Fruit fly (Drosophila melanogaster) whole organism, prepupa: ENCODE results near the gene CG5853.

Source experiments
- CG11762 ChIP-seq: fragments of 200-800 bp; sonication (Bioruptor generic); optimal IDR thresholded peaks from 3 replicates; lab custom pipeline; 2016; ENCODE audit warnings: missing biosample characterization, missing genetic modification characterization; ENCODE audit not compliant: insufficient read depth
- CG11902 ChIP-seq: fragments of 200-800 bp; sonication (Bioruptor generic); optimal IDR thresholded peaks from 3 replicates; lab custom pipeline; 2016; ENCODE audit warnings: missing biosample characterization, missing genetic modification characterization
- Eip78C ChIP-seq: fragments of 200-800 bp; sonication (Bioruptor generic); peaks from one replicate; lab custom pipeline; 2016; ENCODE audit warnings: missing biosample characterization, missing genetic modification characterization
- Gug ChIP-seq: fragments of 200-800 bp; sonication (Bioruptor generic); IDR thresholded peaks from 2 replicates; pipeline ENCODE4 v1.3.6; 2022; ENCODE audit warnings: missing biosample characterization, missing genetic modification characterization
- Hr39 ChIP-seq: fragments of 200-800 bp; sonication (Bioruptor generic); optimal IDR thresholded peaks from 2 replicates; lab custom pipeline; 2016; ENCODE audit warnings: missing biosample characterization, missing genetic modification characterization
- Smox ChIP-seq: fragments of 200-800 bp; sonication (Bioruptor generic); optimal IDR thresholded peaks from 3 replicates; lab custom pipeline; 2016; ENCODE audit warnings: missing biosample characterization, missing genetic modification characterization
- acj6 ChIP-seq: fragments of 200-800 bp; sonication (Bioruptor generic); optimal IDR thresholded peaks from 3 replicates; lab custom pipeline; 2016; ENCODE audit warnings: missing biosample characterization, missing genetic modification characterization
- pdm3 ChIP-seq: fragments of 200-800 bp; sonication (Bioruptor generic); optimal IDR thresholded peaks from 3 replicates; lab custom pipeline; 2016; ENCODE audit warnings: missing biosample characterization, missing genetic modification characterization
- vri ChIP-seq: fragments of 200-800 bp; sonication (Bioruptor generic); optimal IDR thresholded peaks from 3 replicates; lab custom pipeline; 2016; ENCODE audit warnings: missing biosample characterization, mild to moderate bottlenecking, missing genetic modification characterization

DNA sequence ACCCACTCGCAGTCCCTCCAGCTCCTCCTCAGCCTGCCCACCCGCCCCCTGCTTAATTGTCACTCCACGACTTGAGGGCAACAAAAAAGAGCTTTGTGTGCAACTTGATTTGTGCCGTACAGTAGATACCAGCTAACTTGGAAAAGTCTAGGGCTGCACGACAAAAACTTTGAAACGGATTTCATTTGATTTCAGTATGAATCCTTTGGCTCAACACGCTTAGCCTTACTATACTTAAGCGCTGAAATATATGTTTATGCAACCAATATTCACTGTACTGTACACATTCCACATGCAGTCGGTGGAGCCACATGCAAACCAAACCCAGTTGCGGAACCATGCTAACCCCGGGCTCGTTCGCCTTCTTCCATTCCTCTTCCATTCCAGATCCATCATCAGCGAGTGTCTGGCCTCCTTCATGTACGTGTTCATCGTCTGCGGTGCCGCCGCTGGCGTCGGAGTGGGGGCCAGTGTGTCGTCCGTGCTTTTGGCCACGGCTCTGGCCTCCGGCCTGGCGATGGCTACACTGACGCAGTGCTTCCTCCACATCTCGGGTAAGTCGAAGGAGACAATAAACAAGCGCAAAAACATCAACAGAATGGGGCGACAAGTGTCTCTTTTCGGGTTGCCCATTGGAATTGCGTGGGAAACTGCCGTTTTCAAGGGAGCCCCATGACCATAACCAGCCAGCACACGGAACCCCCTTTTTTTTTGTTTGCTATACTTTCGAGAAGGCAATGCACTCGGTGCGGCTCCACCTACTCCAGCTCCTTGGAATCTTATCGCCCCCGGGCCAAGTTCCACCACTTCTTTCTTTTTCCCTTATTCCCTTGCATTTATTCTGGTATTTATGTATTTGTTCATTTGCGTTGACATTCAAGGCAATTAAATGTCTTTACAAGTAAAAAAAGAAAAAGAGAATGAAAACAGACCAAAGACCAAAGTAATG is 39.2 kb upstream of the CG5853 start:
- TF ChIP-seq pdm3 (GFP tag; lab: Kevin White, UChicago) = peak; percentile 89
- peak; percentile 90 for TF ChIP-seq CG11902 (GFP tag; lab: Kevin White, UChicago)
- peak; percentile 88 for TF ChIP-seq Gug (GFP tag; lab: Robert Waterston, UW)
- peak; percentile 97 for TF ChIP-seq Eip78C
- TF ChIP-seq acj6 (GFP tag; lab: Kevin White, UChicago) = peak; percentile 93
- TF ChIP-seq vri (GFP tag; lab: Kevin White, UChicago) = peak; percentile 75
- TF ChIP-seq Hr39 (GFP tag; lab: Kevin White, UChicago) = peak; percentile 93
- peak; percentile 80 for TF ChIP-seq CG11762 (GFP tag; lab: Kevin White, UChicago)
- TF ChIP-seq Smox (GFP tag; lab: Kevin White, UChicago) = peak; percentile 89
